Worm (Caenorhabditis elegans) whole organism, L3 larva: ENCODE data around the gene W09G12.6.
A peak's percentile ranks its signal among the peaks of the same experiment; 100 is the strongest.

Experiments
- ama-1 ChIP-seq: fragments of 150-350 bp; optimal IDR thresholded peaks from 2 replicates; lab custom pipeline; 2018
- eor-1 ChIP-seq, 2 experiments: fragments of 150-350 bp; optimal IDR thresholded peaks; 2 replicates each; lab custom pipeline; 2014 to 2018; ENCODE audit warnings: missing biosample characterization in 2 of 2, missing genetic modification characterization in 2 of 2
- lsy-12 ChIP-seq: sonication (generic microtip); optimal IDR thresholded peaks from 2 replicates; lab custom pipeline; 2016; ENCODE audit warnings: mild to moderate bottlenecking, missing genetic modification characterization, missing compliant biosample characterization
- nhr-237 ChIP-seq: fragments of 150-350 bp; optimal IDR thresholded peaks from 2 replicates; lab custom pipeline; 2014; ENCODE audit warnings: missing biosample characterization, missing genetic modification characterization
- pqm-1 ChIP-seq: fragments of 150-350 bp; optimal IDR thresholded peaks from 2 replicates; lab custom pipeline; 2017; ENCODE audit warnings: missing biosample characterization, missing genetic modification characterization, inconsistent platforms

- TF ChIP-seq nhr-237 (tag; lab: Kevin White, UChicago), result no peak
- TF ChIP-seq lsy-12 (tag; lab: Kevin White, UChicago), result no peak
- no peak for TF ChIP-seq eor-1 (tag; optimal IDR thresholded peaks at IDR 0.05; lab: Kevin White, UChicago)
- TF ChIP-seq ama-1 (lab: Kevin White, UChicago), result no peak
- peak; percentile 78 for TF ChIP-seq pqm-1
Measured at ce11 chrIV:1256723-1257122, 25.0 kb downstream of the W09G12.6 start, which contains the start of gene clec-168.
